Worm (Caenorhabditis elegans): Measurements from ENCODE around the gene iff-1.

Gene iff-1

DNA sequence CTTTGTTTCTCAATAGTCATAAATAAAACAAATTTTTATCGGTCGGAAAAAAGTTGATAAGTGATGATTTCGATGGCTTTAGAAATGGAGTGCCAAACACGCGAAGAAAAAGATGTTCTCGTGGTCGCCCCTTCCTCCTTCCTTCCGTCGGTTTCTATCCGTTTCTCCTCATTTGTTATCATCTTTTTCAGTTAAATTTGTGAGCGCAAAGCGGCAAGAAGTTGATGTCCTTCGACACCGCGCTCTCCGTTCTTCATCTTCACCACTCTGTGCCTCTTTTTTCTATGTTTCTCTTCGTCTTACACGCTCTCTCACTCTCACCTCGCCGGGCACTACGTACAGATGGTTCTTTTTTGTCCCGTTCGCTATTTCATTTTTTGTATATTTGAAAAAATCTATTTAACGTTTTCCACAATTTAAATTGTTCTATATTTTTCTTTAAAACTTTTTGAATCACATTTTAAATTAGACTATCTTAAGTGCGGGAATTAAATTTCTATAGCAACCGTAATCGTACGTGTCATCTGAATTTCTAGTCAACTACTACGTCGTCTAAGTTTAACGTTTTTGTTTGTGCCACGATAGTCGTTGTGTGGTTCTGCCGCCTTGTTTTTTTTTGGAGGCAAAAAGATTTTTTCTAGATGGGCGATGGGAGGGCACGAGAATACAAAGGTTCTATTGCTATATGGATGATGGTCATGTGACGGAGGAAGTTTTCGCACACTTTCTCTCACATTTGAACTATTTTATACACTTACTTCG, 48.2 kb downstream of the iff-1 start:
- TF ChIP-seq che-1 (tag; optimal IDR thresholded peaks at IDR 0.05) (no peak), elt-2 (tag; optimal IDR thresholded peaks at IDR 0.05) (peak; percentile 5)

ce11 chrIII:9697886-9698285, 49.1 kb downstream of the iff-1 start:
- TF ChIP-seq mec-3 (tag; optimal IDR thresholded peaks at IDR 0.05; ENCODE audit: borderline replicate concordance) (no peak), hlh-13 (GFP tag; optimal IDR thresholded peaks at IDR 0.05) (no peak), ceh-9 (tag; optimal IDR thresholded peaks at IDR 0.05) (no peak), ref-2 (tag; optimal IDR thresholded peaks at IDR 0.05) (no peak), dmd-4 (tag; optimal IDR thresholded peaks at IDR 0.05; ENCODE audit: borderline replicate concordance) (no peak), K02D7.2 (tag; optimal IDR thresholded peaks at IDR 0.05) (no peak), hlh-15 (tag; optimal IDR thresholded peaks at IDR 0.05) (no peak), odd-2 (tag; optimal IDR thresholded peaks at IDR 0.05) (no peak), ceh-48 (tag; optimal IDR thresholded peaks at IDR 0.05) (no peak)

DNA sequence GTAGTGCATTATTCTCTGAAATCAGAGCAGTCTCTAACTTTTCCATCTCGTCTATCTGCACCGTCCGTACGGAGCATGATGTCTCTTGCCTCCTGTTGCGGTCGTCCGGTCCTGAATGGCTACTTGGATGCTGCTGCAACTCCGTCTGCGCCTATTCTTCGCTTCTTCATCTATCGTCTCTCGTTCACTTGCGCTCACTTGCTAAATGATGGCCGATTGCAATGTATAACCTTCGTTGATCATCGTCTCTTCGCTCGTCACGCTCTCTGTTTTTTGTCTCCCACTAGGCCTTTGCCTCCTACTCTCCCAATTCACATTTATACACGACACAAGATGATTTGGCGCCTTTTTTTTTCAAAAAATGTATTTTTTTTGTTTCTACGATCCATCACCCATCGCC, 49.7 kb downstream of the iff-1 start:
- TF ChIP-seq sox-2 (GFP tag; IDR thresholded peaks at IDR 0.05) (no peak), ceh-2 (tag; optimal IDR thresholded peaks at IDR 0.05) (no peak), ceh-31 (tag; optimal IDR thresholded peaks at IDR 0.05) (peak; percentile 6), npax-4 (tag; optimal IDR thresholded peaks at IDR 0.05) (no peak), hlh-6 (tag; optimal IDR thresholded peaks at IDR 0.05) (no peak), gmeb-2 (tag; optimal IDR thresholded peaks at IDR 0.05) (no peak), hlh-15 (tag; optimal IDR thresholded peaks at IDR 0.05) (no peak), ceh-45 (GFP tag; IDR thresholded peaks at IDR 0.05) (no peak), ceh-30 (tag; optimal IDR thresholded peaks at IDR 0.05) (no peak), pat-9 (tag; optimal IDR thresholded peaks at IDR 0.05) (no peak), fkh-10 (GFP tag; optimal IDR thresholded peaks at IDR 0.05) (no peak), K02D7.2 (tag; optimal IDR thresholded peaks at IDR 0.05) (no peak), F13H6.1 (tag; optimal IDR thresholded peaks at IDR 0.05) (peak; percentile 59), nfya-1 (tag; optimal IDR thresholded peaks at IDR 0.05) (peak; percentile 70), hlh-30 (tag; optimal IDR thresholded peaks at IDR 0.05; ENCODE audit: insufficient read depth) (no peak), pag-3 (tag; optimal IDR thresholded peaks at IDR 0.05; ENCODE audit: borderline replicate concordance) (no peak), unc-86 (tag; optimal IDR thresholded peaks at IDR 0.05) (peak; percentile 3), elt-4 (tag; optimal IDR thresholded peaks at IDR 0.05) (no peak), madf-2 (tag; optimal IDR thresholded peaks at IDR 0.05) (no peak), ceh-34 (tag; optimal IDR thresholded peaks at IDR 0.05) (peak; percentile 18), mec-3 (tag; optimal IDR thresholded peaks at IDR 0.05; ENCODE audit: borderline replicate concordance) (no peak), dve-1 (tag; optimal IDR thresholded peaks at IDR 0.05) (no peak), Y22D7AL.16 (tag; optimal IDR thresholded peaks at IDR 0.05) (no peak), lin-11 (tag; optimal IDR thresholded peaks at IDR 0.05) (no peak), ceh-18 (tag; optimal IDR thresholded peaks at IDR 0.05) (peak; percentile 53), tbx-2 (tag; optimal IDR thresholded peaks at IDR 0.05) (peak; percentile 34), eyg-1 (tag; optimal IDR thresholded peaks at IDR 0.05) (no peak), ceh-14 (tag; optimal IDR thresholded peaks at IDR 0.05) (no peak), unc-3 (GFP tag; conservative IDR thresholded peaks at IDR 0.05) (no peak), unc-3 (tag; optimal IDR thresholded peaks at IDR 0.05) (no peak), che-1 (tag; optimal IDR thresholded peaks at IDR 0.05) (no peak), ztf-16 (tag; optimal IDR thresholded peaks at IDR 0.05) (no peak), sdc-2 (tag; optimal IDR thresholded peaks at IDR 0.05) (no peak), C38D4.7 (GFP tag; optimal IDR thresholded peaks at IDR 0.05) (no peak), lim-6 (tag; optimal IDR thresholded peaks at IDR 0.05) (no peak), nhr-11 (tag; optimal IDR thresholded peaks at IDR 0.05) (no peak), ceh-9 (tag; optimal IDR thresholded peaks at IDR 0.05) (no peak), hlh-13 (GFP tag; optimal IDR thresholded peaks at IDR 0.05) (no peak)
